Worm (Caenorhabditis elegans) whole organism, late embryonic: ENCODE data around the gene C03A7.13.
A peak's percentile ranks its signal among the peaks of the same experiment; 100 is the strongest.

ENCODE experiments used
- C08G9.2 ChIP-seq: sonication (generic microtip); optimal IDR thresholded peaks from 2 replicates; lab custom pipeline; 2016; ENCODE audit warnings: mild to moderate bottlenecking, missing genetic modification characterization, moderate library complexity, missing compliant biosample characterization
- C38D4.7 ChIP-seq: fragments of 200-800 bp; sonication (Bioruptor generic); optimal IDR thresholded peaks from 2 replicates; lab custom pipeline; 2018; ENCODE audit warnings: mild to moderate bottlenecking, missing genetic modification characterization, moderate library complexity, missing compliant biosample characterization
- F13H6.1 ChIP-seq: sonication (generic microtip); optimal IDR thresholded peaks from 2 replicates; lab custom pipeline; 2016; ENCODE audit warnings: missing genetic modification characterization, missing compliant biosample characterization
- Y22D7AL.16 ChIP-seq: sonication (generic microtip); optimal IDR thresholded peaks from 2 replicates; lab custom pipeline; 2016; ENCODE audit warnings: missing genetic modification characterization, missing compliant biosample characterization
- ahr-1 ChIP-seq: sonication (generic microtip); optimal IDR thresholded peaks from 2 replicates; lab custom pipeline; 2016; ENCODE audit warnings: missing genetic modification characterization, missing compliant biosample characterization
- ama-1 ChIP-seq: fragments of 150-350 bp; optimal IDR thresholded peaks from 2 replicates; lab custom pipeline; 2014
- ceh-14 ChIP-seq: sonication (generic microtip); optimal IDR thresholded peaks from 2 replicates; lab custom pipeline; 2016; ENCODE audit warnings: missing genotype, missing genetic modification characterization, missing compliant biosample characterization
- ceh-18 ChIP-seq: sonication (generic microtip); optimal IDR thresholded peaks from 2 replicates; lab custom pipeline; 2016; ENCODE audit warnings: missing genetic modification characterization, missing compliant biosample characterization
- ceh-19 ChIP-seq: fragments of 200-800 bp; sonication (Bioruptor generic); optimal IDR thresholded peaks from 2 replicates; lab custom pipeline; 2018; ENCODE audit warnings: mild to moderate bottlenecking, missing genetic modification characterization, missing compliant biosample characterization
- ceh-2 ChIP-seq: sonication (generic microtip); optimal IDR thresholded peaks from 2 replicates; lab custom pipeline; 2016; ENCODE audit warnings: missing genotype, missing genetic modification characterization, missing compliant biosample characterization
- ceh-22 ChIP-seq: sonication (generic microtip); optimal IDR thresholded peaks from 2 replicates; lab custom pipeline; 2017; ENCODE audit warnings: missing biosample characterization, missing genetic modification characterization
- ceh-24 ChIP-seq: sonication (generic microtip); optimal IDR thresholded peaks from 2 replicates; lab custom pipeline; 2016; ENCODE audit warnings: mild to moderate bottlenecking, missing genetic modification characterization, missing compliant biosample characterization
- ceh-30 ChIP-seq: fragments of 150-350 bp; optimal IDR thresholded peaks from 2 replicates; lab custom pipeline; 2014; ENCODE audit warnings: missing biosample characterization, missing genetic modification characterization
- ceh-9 ChIP-seq: sonication (generic microtip); optimal IDR thresholded peaks from 2 replicates; lab custom pipeline; 2016; ENCODE audit warnings: mild to moderate bottlenecking, missing genetic modification characterization, inconsistent platforms, missing compliant biosample characterization
- che-1 ChIP-seq: sonication (generic microtip); optimal IDR thresholded peaks from 2 replicates; lab custom pipeline; 2016; ENCODE audit warnings: mild to moderate bottlenecking, missing genetic modification characterization, missing compliant biosample characterization
- elt-4 ChIP-seq: sonication (generic microtip); optimal IDR thresholded peaks from 2 replicates; lab custom pipeline; 2016; ENCODE audit warnings: missing genetic modification characterization, missing compliant biosample characterization
- ets-4 ChIP-seq: sonication (generic microtip); optimal IDR thresholded peaks from 2 replicates; lab custom pipeline; 2016; ENCODE audit warnings: missing genetic modification characterization, missing compliant biosample characterization
- fkh-10 ChIP-seq: fragments of 150-350 bp; optimal IDR thresholded peaks from 2 replicates; lab custom pipeline; 2014; ENCODE audit warnings: missing biosample characterization, missing genetic modification reagents, missing genetic modification characterization
- fkh-6 ChIP-seq: sonication (generic microtip); optimal IDR thresholded peaks from 2 replicates; lab custom pipeline; 2016; ENCODE audit warnings: missing genetic modification characterization, missing compliant biosample characterization
- gmeb-2 ChIP-seq: sonication (generic microtip); optimal IDR thresholded peaks from 2 replicates; lab custom pipeline; 2016; ENCODE audit warnings: missing genetic modification characterization, inconsistent platforms, missing compliant biosample characterization
- hlh-15 ChIP-seq: sonication (generic microtip); optimal IDR thresholded peaks from 2 replicates; lab custom pipeline; 2016; ENCODE audit warnings: missing genetic modification characterization, missing compliant biosample characterization
- hlh-30 ChIP-seq: sonication (generic microtip); optimal IDR thresholded peaks from 2 replicates; lab custom pipeline; 2017; ENCODE audit warnings: antibody characterized with exemption, missing genetic modification characterization, missing compliant biosample characterization; ENCODE audit not compliant: insufficient read depth
- lim-6 ChIP-seq: sonication (generic microtip); optimal IDR thresholded peaks from 2 replicates; lab custom pipeline; 2016; ENCODE audit warnings: missing genetic modification characterization, missing compliant biosample characterization
- lin-11 ChIP-seq: fragments of 200-800 bp; sonication (Bioruptor generic); optimal IDR thresholded peaks from 2 replicates; lab custom pipeline; 2018; ENCODE audit warnings: mild to moderate bottlenecking, missing genetic modification characterization, missing compliant biosample characterization
- madf-2 ChIP-seq: sonication (generic microtip); optimal IDR thresholded peaks from 2 replicates; lab custom pipeline; 2017; ENCODE audit warnings: missing genetic modification characterization, missing compliant biosample characterization
- mec-3 ChIP-seq: sonication (generic microtip); optimal IDR thresholded peaks from 2 replicates; lab custom pipeline; 2016; ENCODE audit warnings: borderline replicate concordance, missing genetic modification characterization, missing compliant biosample characterization
- nfya-1 ChIP-seq: sonication (generic microtip); optimal IDR thresholded peaks from 2 replicates; lab custom pipeline; 2017; ENCODE audit warnings: missing genetic modification characterization, mild to moderate bottlenecking, missing compliant biosample characterization, antibody characterized with exemption, moderate library complexity
- nhr-11 ChIP-seq: fragments of 150-350 bp; optimal IDR thresholded peaks from 2 replicates; lab custom pipeline; 2014; ENCODE audit warnings: missing biosample characterization, missing genetic modification characterization
- odd-2 ChIP-seq: sonication (generic microtip); optimal IDR thresholded peaks from 2 replicates; lab custom pipeline; 2017; ENCODE audit warnings: antibody characterized with exemption, mild to moderate bottlenecking, missing genetic modification characterization, missing compliant biosample characterization
- pax-1 ChIP-seq: fragments of 150-350 bp; optimal IDR thresholded peaks from 2 replicates; lab custom pipeline; 2014; ENCODE audit warnings: missing biosample characterization, missing genetic modification characterization
- pqm-1 ChIP-seq: sonication (generic microtip); optimal IDR thresholded peaks from 2 replicates; lab custom pipeline; 2016; ENCODE audit warnings: missing genetic modification characterization, missing compliant biosample characterization
- rnt-1 ChIP-seq: sonication (generic microtip); optimal IDR thresholded peaks from 2 replicates; lab custom pipeline; 2016; ENCODE audit warnings: missing genetic modification characterization, missing compliant biosample characterization
- sdc-2 ChIP-seq: sonication (generic microtip); optimal IDR thresholded peaks from 2 replicates; lab custom pipeline; 2016; ENCODE audit warnings: missing genotype, missing genetic modification characterization, missing compliant biosample characterization
- sox-4 ChIP-seq: sonication (generic microtip); optimal IDR thresholded peaks from 2 replicates; lab custom pipeline; 2017; ENCODE audit warnings: mild to moderate bottlenecking, missing genetic modification characterization, inconsistent platforms, missing compliant biosample characterization
- syd-9 ChIP-seq: sonication (generic microtip); optimal IDR thresholded peaks from 2 replicates; lab custom pipeline; 2016; ENCODE audit warnings: mild to moderate bottlenecking, missing genetic modification characterization, moderate library complexity, missing compliant biosample characterization
- ttx-3 ChIP-seq: sonication (generic microtip); optimal IDR thresholded peaks from 2 replicates; lab custom pipeline; 2016; ENCODE audit warnings: missing genetic modification reagents, missing genetic modification characterization, missing compliant biosample characterization
- unc-3 ChIP-seq, 2 experiments: fragments of 200-800 bp in 1 of 2; sonication (Bioruptor generic) in 1 of 2; sonication (generic microtip) in 1 of 2; conservative IDR thresholded peaks in 1 of 2; optimal IDR thresholded peaks in 1 of 2; 2 replicates each; pipeline versions ENCODE4 v1.3.6 to Lab custom; 2016 to 2022; ENCODE audit warnings: missing compliant biosample characterization in 2 of 2, missing genetic modification characterization in 2 of 2, missing genetic modification reagents in 1 of 2
- unc-55 ChIP-seq: sonication (generic microtip); optimal IDR thresholded peaks from 2 replicates; lab custom pipeline; 2017; ENCODE audit warnings: missing biosample characterization, missing genetic modification reagents, missing genetic modification characterization
- zip-5 ChIP-seq: sonication (generic microtip); optimal IDR thresholded peaks from 2 replicates; lab custom pipeline; 2016; ENCODE audit warnings: missing genetic modification characterization, missing compliant biosample characterization

C03A7.13 gene

ce11 chrV:5233777-5234176, 41.4 kb upstream of the C03A7.13 start, which contains the start of gene cest-32:
TSS of gene cest-32 (minus strand) at chrV:5233891.
- no peak for TF ChIP-seq pax-1 (tag; lab: Kevin White, UChicago)
- no peak for TF ChIP-seq F13H6.1

ce11 chrV:5228513-5228912, 36.2 kb upstream of the C03A7.13 start:
- TF ChIP-seq ets-4 (tag; lab: Kevin White, UChicago) (no peak), Y22D7AL.16 (tag; lab: Kevin White, UChicago) (no peak), pqm-1 (tag; lab: Kevin White, UChicago) (no peak), unc-3 (GFP tag; conservative IDR thresholded peaks at IDR 0.05; lab: Robert Waterston, UW) (no peak), unc-3 (tag; optimal IDR thresholded peaks at IDR 0.05; lab: Kevin White, UChicago) (no peak), ttx-3 (tag; lab: Kevin White, UChicago) (no peak), fkh-6 (tag; lab: Kevin White, UChicago) (no peak), madf-2 (tag; lab: Kevin White, UChicago) (no peak), ceh-14 (tag; lab: Kevin White, UChicago) (no peak), che-1 (no peak), ceh-19 (no peak), ama-1 (lab: Kevin White, UChicago) (no peak), zip-5 (no peak), rnt-1 (tag; lab: Kevin White, UChicago) (no peak), ceh-24 (no peak), ahr-1 (tag; lab: Kevin White, UChicago) (no peak), elt-4 (tag; lab: Kevin White, UChicago) (no peak), F13H6.1 (no peak), C38D4.7 (no peak), lin-11 (no peak)

ce11 chrV:5225660-5226059, 33.3 kb upstream of the C03A7.13 start:
- TF ChIP-seq ceh-30 (tag; lab: Kevin White, UChicago) (no peak), mec-3 (tag; lab: Kevin White, UChicago) (no peak), C38D4.7 (no peak), unc-55 (GFP tag; lab: Kevin White, UChicago) (no peak), nhr-11 (tag; lab: Kevin White, UChicago) (no peak)

- TF ChIP-seq pax-1 (tag; lab: Kevin White, UChicago), result no peak
- no peak for TF ChIP-seq lim-6 (tag; lab: Kevin White, UChicago)
- no peak for TF ChIP-seq nhr-11 (tag; lab: Kevin White, UChicago)
- TF ChIP-seq ceh-14 (tag; lab: Kevin White, UChicago), result no peak
- TF ChIP-seq pqm-1 (tag; lab: Kevin White, UChicago), result no peak
- no peak for TF ChIP-seq fkh-10 (GFP tag; lab: Kevin White, UChicago)
- no peak for TF ChIP-seq ceh-22
- no peak for TF ChIP-seq ceh-18 (tag; lab: Kevin White, UChicago)
These were observed 30.7 kb upstream of the C03A7.13 start, which contains the start of gene Y49G5B.1 for ce11 chrV:5223044-5223443. TSS of gene Y49G5B.1 (plus strand) at chrV:5223367.

- TF ChIP-seq nfya-1 (tag; lab: Kevin White, UChicago) (peak; percentile 92), Y22D7AL.16 (tag; lab: Kevin White, UChicago) (no peak)
- TF ChIP-seq, all 69 proteins: peak for 1
These were observed 21.3 kb upstream of the C03A7.13 start for ce11 chrV:5213674-5214073.

ce11 chrV:5204127-5204526, 11.8 kb upstream of the C03A7.13 start, which contains the start of gene ttc-37:
TSS of gene ttc-37 (plus strand) at chrV:5204475.
- TF ChIP-seq ceh-18 (tag; lab: Kevin White, UChicago), result peak; percentile 16
- no peak for TF ChIP-seq fkh-10 (GFP tag; lab: Kevin White, UChicago)
- TF ChIP-seq ceh-9 (tag; lab: Kevin White, UChicago), result no peak

ce11 chrV:5203643-5204042, 11.3 kb upstream of the C03A7.13 start:
- TF ChIP-seq odd-2 (tag; lab: Kevin White, UChicago) (no peak), sdc-2 (tag; lab: Kevin White, UChicago) (no peak), ceh-18 (tag; lab: Kevin White, UChicago) (no peak), madf-2 (tag; lab: Kevin White, UChicago) (no peak), ceh-2 (tag; lab: Kevin White, UChicago) (no peak), hlh-15 (tag; lab: Kevin White, UChicago) (no peak), syd-9 (tag; lab: Kevin White, UChicago) (no peak), hlh-30 (no peak), gmeb-2 (tag; lab: Kevin White, UChicago) (no peak), C08G9.2 (tag; lab: Kevin White, UChicago) (no peak), sox-4 (tag; lab: Kevin White, UChicago) (no peak), ceh-22 (no peak)
